Worm (Caenorhabditis elegans) whole organism, early embryonic: ENCODE measurements around the gene T05A8.2.
"Not testable (repeated sequence)": the region's sequence is repeated elsewhere in the genome, so short reads cannot be mapped to it uniquely, and the experiment has no call there.

Experiments
- B0310.2 ChIP-seq: sonication (generic microtip); optimal IDR thresholded peaks from 2 replicates; lab custom pipeline; 2016; ENCODE audit warnings: mild to moderate bottlenecking, missing genetic modification characterization, missing compliant biosample characterization
- ama-1 ChIP-seq: fragments of 150-350 bp; optimal IDR thresholded peaks from 2 replicates; lab custom pipeline; 2014
- ets-7 ChIP-seq: sonication (generic microtip); optimal IDR thresholded peaks from 2 replicates; lab custom pipeline; 2016; ENCODE audit warnings: missing genotype, missing genetic modification characterization, missing compliant biosample characterization
- flt-1 ChIP-seq: fragments of 200-800 bp; sonication (Bioruptor generic); IDR thresholded peaks from 2 replicates; pipeline ENCODE4 v1.3.6; 2022; ENCODE audit warnings: missing genetic modification characterization, missing compliant biosample characterization
- hmbx-1 ChIP-seq: sonication (generic microtip); optimal IDR thresholded peaks from 2 replicates; lab custom pipeline; 2016; ENCODE audit warnings: mild to moderate bottlenecking, missing genetic modification characterization, missing compliant biosample characterization
- hnd-1 ChIP-seq: sonication (generic microtip); optimal IDR thresholded peaks from 2 replicates; lab custom pipeline; 2016; ENCODE audit warnings: missing genetic modification characterization, missing compliant biosample characterization
- sea-1 ChIP-seq: fragments of 200-800 bp; sonication (Bioruptor generic); conservative IDR thresholded peaks from 2 replicates; pipeline ENCODE4 v1.3.6; 2022; ENCODE audit warnings: missing genetic modification characterization, missing compliant biosample characterization
- tbx-11 ChIP-seq: fragments of 200-800 bp; sonication (Bioruptor generic); IDR thresholded peaks from 2 replicates; pipeline ENCODE4 v1.3.6; 2022; ENCODE audit warnings: missing genetic modification characterization, missing compliant biosample characterization
- tbx-37 ChIP-seq: fragments of 200-800 bp; sonication (Bioruptor generic); conservative IDR thresholded peaks from 2 replicates; pipeline ENCODE4 v1.3.6; 2022; ENCODE audit warnings: missing genetic modification reagents, missing genetic modification characterization, missing compliant biosample characterization

DNA sequence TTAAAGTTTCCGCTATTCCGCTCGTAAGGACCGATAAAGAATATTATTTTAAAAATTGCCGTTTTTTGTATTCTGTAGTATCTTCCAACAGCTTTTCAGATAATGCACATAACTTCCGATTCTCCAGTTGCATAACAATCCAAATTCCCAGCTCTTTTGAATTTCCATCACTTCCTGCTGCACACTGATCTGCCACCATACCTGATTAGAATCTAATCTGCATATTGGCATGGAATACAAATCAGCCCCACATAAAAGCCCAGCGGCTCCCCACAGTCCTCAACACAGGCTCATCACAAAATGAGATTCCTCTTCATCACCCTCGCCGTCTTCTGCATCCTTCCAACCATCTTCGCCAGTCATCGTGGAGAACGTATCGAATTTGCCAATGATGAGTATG is 22.2 kb downstream of the T05A8.2 start, which contains the start of gene nspf-2:
- not testable (repeated sequence) for TF ChIP-seq ama-1 (lab: Kevin White, UChicago); B0310.2; hmbx-1; tbx-11 (GFP tag; lab: Robert Waterston, UW); flt-1 (GFP tag; lab: Robert Waterston, UW); tbx-37 (GFP tag; lab: Robert Waterston, UW); sea-1 (GFP tag; lab: Robert Waterston, UW); hnd-1 (tag; lab: Kevin White, UChicago); ets-7 (tag; lab: Kevin White, UChicago)
